Fruit fly (Drosophila melanogaster): ENCODE data around the gene Cyp4d14.

- no peak for TF ChIP-seq Myc (optimal IDR thresholded peaks at IDR 0.05)
- no peak for TF ChIP-seq ttk (optimal IDR thresholded peaks at IDR 0.05)
Measured at dm6 chrX:2198272-2198571, 23.1 kb upstream of the Cyp4d14 start.

All from Kc167 (cell line).